Fruit fly (Drosophila melanogaster) whole organism, embryonic: ENCODE results near the gene p38b.

Source experiments
- Abd-B ChIP-seq: fragments of 200-800 bp; sonication (Bioruptor generic); optimal IDR thresholded peaks from 2 replicates; lab custom pipeline; 2018; ENCODE audit warnings: missing biosample characterization, mild to moderate bottlenecking, missing genetic modification characterization, moderate library complexity
- BEAF-32 ChIP-seq: fragments of 200-800 bp; sonication (Bioruptor generic); optimal IDR thresholded peaks from 3 replicates; lab custom pipeline; 2017; ENCODE audit warnings: missing biosample characterization, missing genetic modification characterization, mild to moderate bottlenecking, moderate library complexity, missing genetic modification reagents
- BtbVII ChIP-seq: fragments of 200-800 bp; sonication (Bioruptor generic); optimal IDR thresholded peaks from 3 replicates; lab custom pipeline; 2017; ENCODE audit warnings: missing biosample characterization, mild to moderate bottlenecking, missing genetic modification characterization
- CG11456 ChIP-seq: fragments of 200-800 bp; sonication (Bioruptor generic); IDR thresholded peaks from 3 replicates; pipeline ENCODE4 v1.3.6; 2022; ENCODE audit warnings: missing biosample characterization, missing genetic modification characterization
- CG11504 ChIP-seq: fragments of 200-800 bp; sonication (Bioruptor generic); optimal IDR thresholded peaks from 3 replicates; lab custom pipeline; 2019; ENCODE audit warnings: missing biosample characterization, mild to moderate bottlenecking, missing genetic modification characterization, moderate library complexity
- CG11560 ChIP-seq: fragments of 200-800 bp; sonication (Bioruptor generic); IDR thresholded peaks from 3 replicates; pipeline ENCODE4 v1.3.6; 2022; ENCODE audit warnings: missing biosample characterization, missing genetic modification characterization
- CG12769 ChIP-seq: fragments of 200-800 bp; sonication (Bioruptor generic); optimal IDR thresholded peaks from 2 replicates; lab custom pipeline; 2019; ENCODE audit warnings: missing biosample characterization, mild to moderate bottlenecking, missing genetic modification characterization, moderate library complexity
- CG15696 ChIP-seq: fragments of 200-800 bp; sonication (Bioruptor generic); optimal IDR thresholded peaks from 2 replicates; lab custom pipeline; 2019; ENCODE audit warnings: missing biosample characterization, mild to moderate bottlenecking, missing genetic modification characterization, moderate library complexity
- CG16813 ChIP-seq: fragments of 200-800 bp; sonication (Bioruptor generic); IDR thresholded peaks from 3 replicates; pipeline ENCODE4 v1.3.6; 2022; ENCODE audit warnings: missing biosample characterization, missing genetic modification characterization; ENCODE audit not compliant: partially characterized antibody
- CG17802 ChIP-seq: fragments of 200-800 bp; sonication (Bioruptor generic); optimal IDR thresholded peaks from 2 replicates; lab custom pipeline; 2018; ENCODE audit warnings: missing biosample characterization, mild to moderate bottlenecking, missing genetic modification characterization, moderate library complexity
- CG2116 ChIP-seq: fragments of 200-800 bp; sonication (Bioruptor generic); optimal IDR thresholded peaks from 3 replicates; lab custom pipeline; 2018; ENCODE audit warnings: missing biosample characterization, mild to moderate bottlenecking, missing genetic modification characterization
- CG2120 ChIP-seq: fragments of 200-800 bp; sonication (Bioruptor generic); optimal IDR thresholded peaks from 3 replicates; lab custom pipeline; 2016; ENCODE audit warnings: missing biosample characterization, missing genetic modification characterization
- CG32532 ChIP-seq: fragments of 200-800 bp; sonication (Bioruptor generic); IDR thresholded peaks from 2 replicates; pipeline ENCODE4 v1.3.6; 2022; ENCODE audit warnings: missing biosample characterization, missing genetic modification characterization
- CG7357 ChIP-seq: fragments of 200-800 bp; sonication (Bioruptor generic); IDR thresholded peaks from 3 replicates; pipeline ENCODE4 v1.3.6; 2022; ENCODE audit warnings: missing biosample characterization, missing genetic modification characterization
- CG9215 ChIP-seq: fragments of 200-800 bp; sonication (Bioruptor generic); IDR thresholded peaks from 2 replicates; pipeline ENCODE4 v1.3.6; 2022; ENCODE audit warnings: missing biosample characterization, missing genetic modification characterization
- CG9817 ChIP-seq: fragments of 200-800 bp; sonication (Bioruptor generic); optimal IDR thresholded peaks from 2 replicates; lab custom pipeline; 2018; ENCODE audit warnings: missing biosample characterization, mild to moderate bottlenecking, missing genetic modification characterization, moderate library complexity
- Chrac-16 ChIP-seq: fragments of 200-800 bp; sonication (Bioruptor generic); optimal IDR thresholded peaks from 3 replicates; lab custom pipeline; 2016; ENCODE audit warnings: missing biosample characterization, missing genetic modification characterization
- CrebB ChIP-seq: fragments of 200-800 bp; sonication (Bioruptor generic); optimal IDR thresholded peaks from 3 replicates; lab custom pipeline; 2018; ENCODE audit warnings: missing biosample characterization, mild to moderate bottlenecking, missing genetic modification characterization
- Gug ChIP-seq: fragments of 200-800 bp; sonication (Bioruptor generic); IDR thresholded peaks from 4 replicates; pipeline ENCODE4 v1.3.6; 2022; ENCODE audit warnings: missing biosample characterization, missing genetic modification characterization
- HLH4C ChIP-seq: fragments of 200-800 bp; sonication (Bioruptor generic); IDR thresholded peaks from 3 replicates; pipeline ENCODE4 v1.3.6; 2022; ENCODE audit warnings: missing biosample characterization, missing genetic modification characterization; ENCODE audit not compliant: partially characterized antibody
- Hey ChIP-seq: fragments of 200-800 bp; sonication (Bioruptor generic); optimal IDR thresholded peaks from 3 replicates; lab custom pipeline; 2018; ENCODE audit warnings: missing biosample characterization, mild to moderate bottlenecking, missing genetic modification characterization
- MESR4 ChIP-seq: fragments of 200-800 bp; sonication (Bioruptor generic); optimal IDR thresholded peaks from 2 replicates; lab custom pipeline; 2018; ENCODE audit warnings: missing biosample characterization, mild to moderate bottlenecking, missing genetic modification characterization, moderate library complexity
- Max ChIP-seq: fragments of 200-800 bp; sonication (Bioruptor generic); optimal IDR thresholded peaks from 2 replicates; lab custom pipeline; 2016; ENCODE audit warnings: missing biosample characterization, mild to moderate bottlenecking, missing genetic modification characterization
- Opbp ChIP-seq: fragments of 200-800 bp; sonication (Bioruptor generic); IDR thresholded peaks from 3 replicates; pipeline ENCODE4 v1.3.6; 2022; ENCODE audit warnings: missing biosample characterization, missing genetic modification characterization; ENCODE audit not compliant: partially characterized antibody
- Ptx1 ChIP-seq: fragments of 200-800 bp; sonication (Bioruptor generic); IDR thresholded peaks from 2 replicates; pipeline ENCODE4 v1.3.6; 2022; ENCODE audit warnings: missing biosample characterization, missing genetic modification characterization
- Ravus ChIP-seq: fragments of 200-800 bp; sonication (Bioruptor generic); IDR thresholded peaks from 2 replicates; pipeline ENCODE4 v1.3.6; 2022; ENCODE audit warnings: missing biosample characterization, missing genetic modification characterization
- Side ChIP-seq: fragments of 200-800 bp; sonication (Bioruptor generic); optimal IDR thresholded peaks from 2 replicates; lab custom pipeline; 2016; ENCODE audit warnings: missing biosample characterization, missing genetic modification characterization
- abd-A ChIP-seq: fragments of 200-800 bp; sonication (Bioruptor generic); optimal IDR thresholded peaks from 3 replicates; lab custom pipeline; 2019; ENCODE audit warnings: missing biosample characterization, mild to moderate bottlenecking, missing genetic modification characterization, moderate library complexity
- bbx ChIP-seq: fragments of 200-800 bp; sonication (Bioruptor generic); IDR thresholded peaks from 2 replicates; pipeline ENCODE4 v1.3.6; 2022; ENCODE audit warnings: missing biosample characterization, missing genetic modification characterization; ENCODE audit not compliant: partially characterized antibody
- dati ChIP-seq: fragments of 200-800 bp; sonication (Bioruptor generic); IDR thresholded peaks from 2 replicates; pipeline ENCODE4 v1.3.6; 2022; ENCODE audit warnings: missing biosample characterization, missing genetic modification characterization
- dmrt99B ChIP-seq: fragments of 200-800 bp; sonication (Bioruptor generic); optimal IDR thresholded peaks from 2 replicates; lab custom pipeline; 2018; ENCODE audit warnings: missing biosample characterization, mild to moderate bottlenecking, missing genetic modification characterization, moderate library complexity
- emc ChIP-seq: fragments of 200-800 bp; sonication (Bioruptor generic); optimal IDR thresholded peaks from 2 replicates; lab custom pipeline; 2016; ENCODE audit warnings: missing biosample characterization, missing genetic modification characterization
- fu2 ChIP-seq: fragments of 200-800 bp; sonication (Bioruptor generic); optimal IDR thresholded peaks from 2 replicates; lab custom pipeline; 2016; ENCODE audit warnings: missing biosample characterization, missing genetic modification characterization
- gfzf ChIP-seq: fragments of 200-800 bp; sonication (Bioruptor generic); optimal IDR thresholded peaks from 2 replicates; lab custom pipeline; 2016; ENCODE audit warnings: missing biosample characterization, mild to moderate bottlenecking, missing genetic modification characterization, moderate library complexity
- grau ChIP-seq: fragments of 200-800 bp; optimal IDR thresholded peaks from 3 replicates; lab custom pipeline; 2019; ENCODE audit warnings: missing biosample characterization, mild to moderate bottlenecking, missing genetic modification characterization, moderate library complexity
- hb ChIP-seq: fragments of 200-800 bp; sonication (Bioruptor generic); IDR thresholded peaks from 3 replicates; pipeline ENCODE4 v1.3.6; 2022; ENCODE audit warnings: missing biosample characterization, missing genetic modification characterization; ENCODE audit not compliant: partially characterized antibody
- knrl ChIP-seq: fragments of 200-800 bp; sonication (Bioruptor generic); IDR thresholded peaks from 3 replicates; pipeline ENCODE4 v1.3.6; 2022; ENCODE audit warnings: missing biosample characterization, missing genetic modification characterization; ENCODE audit not compliant: partially characterized antibody
- pnt ChIP-seq: fragments of 200-800 bp; sonication (Bioruptor generic); optimal IDR thresholded peaks from 3 replicates; lab custom pipeline; 2016; ENCODE audit warnings: missing biosample characterization, missing genetic modification characterization
- slbo ChIP-seq: fragments of 200-800 bp; sonication (Bioruptor generic); IDR thresholded peaks from 2 replicates; pipeline ENCODE4 v1.3.6; 2022; ENCODE audit warnings: missing biosample characterization, missing genetic modification characterization
- slp2 ChIP-seq: fragments of 200-800 bp; sonication (Bioruptor generic); optimal IDR thresholded peaks from 2 replicates; lab custom pipeline; 2016; ENCODE audit warnings: missing biosample characterization, missing genetic modification characterization
- sna ChIP-seq: fragments of 200-800 bp; sonication (Bioruptor generic); IDR thresholded peaks from 2 replicates; pipeline ENCODE4 v1.3.6; 2022; ENCODE audit warnings: missing biosample characterization, missing genetic modification characterization; ENCODE audit not compliant: partially characterized antibody
- sob ChIP-seq: fragments of 200-800 bp; sonication (Bioruptor generic); IDR thresholded peaks from 2 replicates; pipeline ENCODE4 v1.3.6; 2022; ENCODE audit warnings: missing biosample characterization, missing genetic modification characterization
- tgo ChIP-seq: fragments of 200-800 bp; sonication (Bioruptor generic); IDR thresholded peaks from 3 replicates; pipeline ENCODE4 v1.3.6; 2022; ENCODE audit warnings: missing biosample characterization, missing genetic modification characterization
- trem ChIP-seq: fragments of 200-800 bp; optimal IDR thresholded peaks from 3 replicates; lab custom pipeline; 2019; ENCODE audit warnings: missing biosample characterization, mild to moderate bottlenecking, missing genetic modification characterization, moderate library complexity
- ttk ChIP-seq: fragments of 200-800 bp; sonication (Bioruptor generic); IDR thresholded peaks from 2 replicates; pipeline ENCODE4 v2.1.2; 2022; ENCODE audit warnings: missing biosample characterization, missing genetic modification characterization
- wor ChIP-seq: fragments of 200-800 bp; sonication (Bioruptor generic); IDR thresholded peaks from 2 replicates; pipeline ENCODE4 v1.3.6; 2022; ENCODE audit warnings: missing biosample characterization, missing genetic modification characterization
- zfh2 ChIP-seq: fragments of 200-800 bp; sonication (Bioruptor generic); optimal IDR thresholded peaks from 2 replicates; lab custom pipeline; 2016; ENCODE audit warnings: missing biosample characterization, missing genetic modification characterization

p38b gene

DNA sequence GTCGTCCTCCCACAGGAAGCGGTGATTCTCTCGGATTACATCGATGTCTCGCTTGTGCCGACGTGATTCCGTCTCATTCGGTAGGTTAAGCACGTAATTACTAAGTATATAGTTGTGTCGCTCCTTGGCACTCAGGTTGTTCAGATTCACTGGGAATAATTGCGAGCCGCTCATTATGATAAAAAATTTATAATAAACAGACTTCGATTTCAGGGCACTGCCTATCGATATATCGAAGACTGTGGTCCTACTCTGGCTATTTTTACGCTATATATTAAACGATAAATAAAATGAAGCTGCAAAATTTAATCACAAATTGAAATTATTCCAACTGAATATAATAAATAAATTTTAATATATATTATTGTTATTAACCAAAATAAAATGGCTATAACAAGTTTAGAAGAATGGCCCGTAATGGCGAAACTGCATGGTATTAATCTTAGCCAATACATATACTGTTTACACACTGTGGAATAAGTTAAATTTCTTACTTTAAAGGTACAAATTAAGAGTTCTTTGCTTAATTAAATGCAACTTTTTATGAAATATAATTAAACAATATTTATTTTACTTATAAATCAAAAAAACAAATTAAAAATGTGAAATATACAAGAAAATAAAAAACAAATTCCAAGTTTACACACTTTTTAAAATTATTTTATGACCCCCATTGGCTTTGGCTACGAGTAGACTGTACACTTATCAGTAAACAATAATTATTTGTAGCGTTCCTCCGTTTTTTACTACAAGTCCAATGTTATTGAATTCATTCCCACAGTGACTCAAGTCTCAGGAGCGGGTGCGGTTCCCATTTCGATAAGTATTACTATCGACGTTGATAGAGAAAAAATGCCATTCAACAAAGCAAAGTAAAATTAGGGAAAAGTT is 3.0 kb downstream of the p38b start, which contains the start of gene Eato (continued):
- TF ChIP-seq slp2 (no peak), fu2 (GFP tag; lab: Kevin White, UChicago) (peak; percentile 16), CG2120 (peak; percentile 7), hb (GFP tag; lab: Robert Waterston, UW) (peak; percentile 52; the same call in 1 of the 3 replicates), HLH4C (GFP tag; lab: Robert Waterston, UW) (peak; percentile 46; the same call in 1 of the 3 replicates), MESR4 (GFP tag; lab: Kevin White, UChicago) (peak; percentile 47), pnt (GFP tag; lab: Kevin White, UChicago) (no peak), tgo (GFP tag; lab: Robert Waterston, UW) (no peak), CG11504 (tag; lab: Kevin White, UChicago) (no peak), bbx (GFP tag; lab: Robert Waterston, UW) (peak; percentile 60), sob (no peak), CG9215 (GFP tag; lab: Robert Waterston, UW) (peak; percentile 21; the same call in 1 of the 2 replicates), Ptx1 (GFP tag; lab: Robert Waterston, UW) (peak; percentile 44; the same call in 1 of the 2 replicates), dati (GFP tag; lab: Robert Waterston, UW) (no peak), slbo (peak; percentile 55), CG11456 (peak; percentile 5; the same call in 1 of the 3 replicates), Gug (GFP tag; lab: Robert Waterston, UW) (peak; percentile 11; the same call in 1 of the 4 replicates), Max (no peak), Hey (tag; lab: Kevin White, UChicago) (no peak), CG2116 (GFP tag; lab: Kevin White, UChicago) (peak; percentile 34), sna (GFP tag; lab: Robert Waterston, UW) (0 out of 2 replicates have a peak, but pooled peaks have one; percentile 35), ttk (GFP tag; lab: Robert Waterston, UW) (no peak; the same call in 1 of the 2 replicates), CrebB (no peak), CG11560 (tag; lab: Robert Waterston, UW) (no peak), trem (tag; lab: Kevin White, UChicago) (peak; percentile 1), CG9817 (tag; lab: Kevin White, UChicago) (no peak), Opbp (peak; percentile 51; the same call in 1 of the 3 replicates), CG17802 (tag; lab: Kevin White, UChicago) (peak; percentile 35), gfzf (GFP tag; lab: Kevin White, UChicago) (peak; percentile 25), CG16813 (GFP tag; lab: Robert Waterston, UW) (peak; percentile 55), CG7357 (GFP tag; lab: Robert Waterston, UW) (peak; percentile 70), dmrt99B (tag; lab: Kevin White, UChicago) (no peak), emc (no peak), BEAF-32 (peak; percentile 66), zfh2 (GFP tag; lab: Kevin White, UChicago) (peak; percentile 24), wor (no peak), BtbVII (GFP tag; lab: Kevin White, UChicago) (no peak), knrl (GFP tag; lab: Robert Waterston, UW) (peak; percentile 38; the same call in 2 of the 3 replicates), CG12769 (tag; lab: Kevin White, UChicago) (no peak), abd-A (tag; lab: Kevin White, UChicago) (no peak), Abd-B (GFP tag; lab: Kevin White, UChicago) (no peak), Ravus (no peak), grau (peak; percentile 8), Side (GFP tag; lab: Kevin White, UChicago) (no peak), Chrac-16 (peak; percentile 0), CG15696 (tag; lab: Kevin White, UChicago) (no peak), CG32532 (GFP tag; lab: Robert Waterston, UW) (peak; percentile 36; the same call in 1 of the 2 replicates)
